Worm (Caenorhabditis elegans) whole organism, young adult: Measurements from ENCODE around the gene F44E2.9.
A peak's percentile ranks its signal among the peaks of the same experiment; 100 is the strongest.

Source experiments
- F10E7.11 ChIP-seq: sonication (generic microtip); optimal IDR thresholded peaks from 2 replicates; lab custom pipeline; 2017; ENCODE audit warnings: mild to moderate bottlenecking, missing genetic modification characterization, moderate library complexity, missing compliant biosample characterization
- F22D6.2 ChIP-seq: sonication (generic microtip); optimal IDR thresholded peaks from 2 replicates; lab custom pipeline; 2016; ENCODE audit warnings: mild to moderate bottlenecking, missing genetic modification characterization, missing compliant biosample characterization
- F33H1.4 ChIP-seq: fragments of 200-800 bp; sonication (Bioruptor generic); IDR thresholded peaks from 2 replicates; pipeline ENCODE4 v1.3.6; 2022; ENCODE audit warnings: missing genetic modification reagents, missing genetic modification characterization, missing compliant biosample characterization
- F57A8.1 ChIP-seq: fragments of 200-800 bp; sonication (Bioruptor generic); optimal IDR thresholded peaks from 2 replicates; lab custom pipeline; 2018; ENCODE audit warnings: mild to moderate bottlenecking, missing genetic modification characterization, moderate library complexity, missing compliant biosample characterization
- F57C9.4 ChIP-seq: sonication (generic microtip); optimal IDR thresholded peaks from 2 replicates; lab custom pipeline; 2017; ENCODE audit warnings: mild to moderate bottlenecking, missing genetic modification characterization, missing compliant biosample characterization
- K12H6.12 ChIP-seq: fragments of 200-800 bp; sonication (Bioruptor generic); optimal IDR thresholded peaks from 2 replicates; lab custom pipeline; 2018; ENCODE audit warnings: mild to moderate bottlenecking, missing genetic modification characterization, missing compliant biosample characterization
- T07F8.4 ChIP-seq: sonication (generic microtip); optimal IDR thresholded peaks from 2 replicates; lab custom pipeline; 2016; ENCODE audit warnings: mild to moderate bottlenecking, missing genetic modification characterization, moderate library complexity, missing compliant biosample characterization
- Y53G8AR.9 ChIP-seq: fragments of 200-800 bp; sonication (Bioruptor generic); conservative IDR thresholded peaks from 2 replicates; pipeline ENCODE4 v1.3.6; 2022; ENCODE audit warnings: missing genetic modification reagents, missing genetic modification characterization, missing compliant biosample characterization
- atf-7 ChIP-seq: sonication (generic microtip); optimal IDR thresholded peaks from 2 replicates; lab custom pipeline; 2017; ENCODE audit warnings: mild to moderate bottlenecking, missing genetic modification characterization, missing compliant biosample characterization
- attf-3 ChIP-seq: fragments of 200-800 bp; sonication (Bioruptor generic); conservative IDR thresholded peaks from 2 replicates; pipeline ENCODE4 v1.3.6; 2022; ENCODE audit warnings: missing genetic modification reagents, missing genetic modification characterization, missing compliant biosample characterization
- bed-1 ChIP-seq: fragments of 200-800 bp; sonication (Bioruptor generic); IDR thresholded peaks from 2 replicates; pipeline ENCODE4 v1.3.6; 2022; ENCODE audit warnings: missing genetic modification reagents, missing genetic modification characterization, missing compliant biosample characterization
- ccch-3 ChIP-seq: fragments of 200-800 bp; sonication (Bioruptor generic); optimal IDR thresholded peaks from 2 replicates; lab custom pipeline; 2018; ENCODE audit warnings: mild to moderate bottlenecking, missing genetic modification characterization, missing compliant biosample characterization
- cebp-2 ChIP-seq: fragments of 200-800 bp; sonication (Bioruptor generic); IDR thresholded peaks from 2 replicates; pipeline ENCODE4 v1.3.6; 2022; ENCODE audit warnings: missing genetic modification characterization, missing compliant biosample characterization
- ceh-100 ChIP-seq: fragments of 200-800 bp; sonication (Bioruptor generic); IDR thresholded peaks from 2 replicates; pipeline ENCODE4 v1.3.6; 2022; ENCODE audit warnings: missing genetic modification reagents, missing genetic modification characterization, missing compliant biosample characterization
- ceh-27 ChIP-seq: fragments of 200-800 bp; sonication (Bioruptor generic); optimal IDR thresholded peaks from 2 replicates; lab custom pipeline; 2018; ENCODE audit warnings: mild to moderate bottlenecking, missing genetic modification characterization, moderate library complexity, missing compliant biosample characterization
- ceh-40 ChIP-seq: fragments of 200-800 bp; sonication (Bioruptor generic); IDR thresholded peaks from 2 replicates; pipeline ENCODE4 v1.3.6; 2022; ENCODE audit warnings: missing genetic modification characterization, missing compliant biosample characterization
- ceh-79 ChIP-seq: sonication (generic microtip); optimal IDR thresholded peaks from 2 replicates; lab custom pipeline; 2017; ENCODE audit warnings: mild to moderate bottlenecking, missing genetic modification characterization, missing compliant biosample characterization
- ceh-91 ChIP-seq: fragments of 200-800 bp; sonication (Bioruptor generic); IDR thresholded peaks from 2 replicates; pipeline ENCODE4 v1.3.6; 2022; ENCODE audit warnings: missing genetic modification reagents, missing genetic modification characterization, missing compliant biosample characterization
- dpff-1 ChIP-seq: sonication (generic microtip); optimal IDR thresholded peaks from 2 replicates; lab custom pipeline; 2017; ENCODE audit warnings: mild to moderate bottlenecking, missing genetic modification characterization, missing compliant biosample characterization
- egl-18 ChIP-seq: fragments of 200-800 bp; sonication (Bioruptor generic); IDR thresholded peaks from 2 replicates; pipeline ENCODE4 v1.3.6; 2022; ENCODE audit warnings: missing genetic modification reagents, missing genetic modification characterization, missing compliant biosample characterization
- ets-4 ChIP-seq: fragments of 200-800 bp; sonication (Bioruptor generic); optimal IDR thresholded peaks from 2 replicates; lab custom pipeline; 2018; ENCODE audit warnings: mild to moderate bottlenecking, missing genetic modification characterization, missing compliant biosample characterization
- gei-17 ChIP-seq: fragments of 200-800 bp; sonication (Bioruptor generic); optimal IDR thresholded peaks from 2 replicates; lab custom pipeline; 2018; ENCODE audit warnings: mild to moderate bottlenecking, missing genetic modification characterization, missing compliant biosample characterization
- hlh-12 ChIP-seq: sonication (generic microtip); optimal IDR thresholded peaks from 2 replicates; lab custom pipeline; 2016; ENCODE audit warnings: missing genetic modification characterization, missing compliant biosample characterization
- hlh-26 ChIP-seq: fragments of 200-800 bp; sonication (Bioruptor generic); conservative IDR thresholded peaks from 2 replicates; pipeline ENCODE4 v1.3.6; 2022; ENCODE audit warnings: missing genetic modification reagents, missing genetic modification characterization, missing compliant biosample characterization
- hmg-1.2 ChIP-seq: fragments of 200-800 bp; sonication (Bioruptor generic); IDR thresholded peaks from 2 replicates; pipeline ENCODE4 v1.3.6; 2022; ENCODE audit warnings: missing genetic modification reagents, missing genetic modification characterization, missing compliant biosample characterization
- hrde-1 ChIP-seq: sonication (generic microtip); optimal IDR thresholded peaks from 2 replicates; lab custom pipeline; 2016; ENCODE audit warnings: missing genetic modification characterization, mild to moderate bottlenecking, missing compliant biosample characterization, moderate library complexity, missing genotype, missing genetic modification reagents, borderline replicate concordance
- hsf-1 ChIP-seq: fragments of 200-800 bp; sonication (Bioruptor generic); IDR thresholded peaks from 2 replicates; pipeline ENCODE4 v1.3.6; 2022; ENCODE audit warnings: missing genetic modification reagents, missing genetic modification characterization, missing compliant biosample characterization
- lin-26 ChIP-seq: fragments of 200-800 bp; sonication (Bioruptor generic); IDR thresholded peaks from 2 replicates; pipeline ENCODE4 v1.3.6; 2022; ENCODE audit warnings: missing genetic modification reagents, missing genetic modification characterization, missing compliant biosample characterization
- lin-40 ChIP-seq: sonication (generic microtip); optimal IDR thresholded peaks from 2 replicates; lab custom pipeline; 2016; ENCODE audit warnings: missing genetic modification characterization, mild to moderate bottlenecking, missing compliant biosample characterization, missing genotype, missing genetic modification reagents
- lin-54 ChIP-seq: fragments of 200-800 bp; sonication (Bioruptor generic); optimal IDR thresholded peaks from 2 replicates; lab custom pipeline; 2018; ENCODE audit warnings: mild to moderate bottlenecking, missing genetic modification characterization, missing compliant biosample characterization
- lir-1 ChIP-seq: fragments of 200-800 bp; sonication (Bioruptor generic); conservative IDR thresholded peaks from 2 replicates; pipeline ENCODE4 v1.3.6; 2022; ENCODE audit warnings: missing genetic modification reagents, missing genetic modification characterization, missing compliant biosample characterization
- madf-6 ChIP-seq: fragments of 200-800 bp; sonication (Bioruptor generic); IDR thresholded peaks from 2 replicates; pipeline ENCODE4 v1.3.6; 2022; ENCODE audit warnings: missing genetic modification reagents, missing genetic modification characterization, missing compliant biosample characterization
- madf-8 ChIP-seq: fragments of 200-800 bp; sonication (Bioruptor generic); conservative IDR thresholded peaks from 2 replicates; pipeline ENCODE4 v1.3.6; 2022; ENCODE audit warnings: missing genetic modification reagents, missing genetic modification characterization, missing compliant biosample characterization
- mes-4 ChIP-seq: sonication (generic microtip); optimal IDR thresholded peaks from 2 replicates; lab custom pipeline; 2016; ENCODE audit warnings: missing genotype, missing genetic modification characterization, missing compliant biosample characterization
- mxl-1 ChIP-seq: sonication (generic microtip); optimal IDR thresholded peaks from 2 replicates; lab custom pipeline; 2016; ENCODE audit warnings: missing genetic modification characterization, missing compliant biosample characterization
- nhr-120 ChIP-seq: fragments of 200-800 bp; sonication (Bioruptor generic); IDR thresholded peaks from 2 replicates; pipeline ENCODE4 v1.3.6; 2022; ENCODE audit warnings: missing genetic modification characterization, missing compliant biosample characterization
- nhr-27 ChIP-seq: fragments of 200-800 bp; sonication (Bioruptor generic); optimal IDR thresholded peaks from 2 replicates; lab custom pipeline; 2018; ENCODE audit warnings: mild to moderate bottlenecking, missing genetic modification characterization, moderate library complexity, missing compliant biosample characterization
- nhr-80 ChIP-seq: sonication (generic microtip); optimal IDR thresholded peaks from 2 replicates; lab custom pipeline; 2016; ENCODE audit warnings: missing genetic modification characterization, missing compliant biosample characterization
- repo-1 ChIP-seq: sonication (generic microtip); optimal IDR thresholded peaks from 2 replicates; lab custom pipeline; 2017; ENCODE audit warnings: mild to moderate bottlenecking, missing genetic modification characterization, missing compliant biosample characterization
- rpc-1 ChIP-seq, 2 experiments: fragments of 150-350 bp in 1 of 2; sonication (generic microtip) in 1 of 2; optimal IDR thresholded peaks; 2 replicates each; lab custom pipeline; 2014 to 2018; ENCODE audit warnings: missing biosample characterization in 1 of 2, missing genetic modification characterization in 1 of 2, missing genetic modification reagents in 1 of 2, missing genotype in 1 of 2
- sea-2 ChIP-seq: fragments of 200-800 bp; sonication (Bioruptor generic); IDR thresholded peaks from 2 replicates; pipeline ENCODE4 v1.3.6; 2022; ENCODE audit warnings: missing genetic modification characterization, missing compliant biosample characterization
- snpc-1.3 ChIP-seq: sonication (generic microtip); optimal IDR thresholded peaks from 2 replicates; lab custom pipeline; 2017; ENCODE audit warnings: missing genetic modification characterization, mild to moderate bottlenecking, missing compliant biosample characterization, antibody characterized with exemption, moderate library complexity, missing genotype, missing genetic modification reagents; ENCODE audit not compliant: insufficient read depth
- tlf-1 ChIP-seq: fragments of 200-800 bp; sonication (Bioruptor generic); optimal IDR thresholded peaks from 2 replicates; lab custom pipeline; 2018; ENCODE audit warnings: mild to moderate bottlenecking, missing genetic modification characterization, missing compliant biosample characterization
- unc-130 ChIP-seq: sonication (generic microtip); optimal IDR thresholded peaks from 2 replicates; lab custom pipeline; 2016; ENCODE audit warnings: missing genetic modification reagents, missing genetic modification characterization, missing compliant biosample characterization
- unc-62 ChIP-seq: fragments of 150-350 bp; optimal IDR thresholded peaks from 2 replicates; lab custom pipeline; 2014; ENCODE audit warnings: missing biosample characterization, missing genetic modification reagents, missing genetic modification characterization
- ztf-18 ChIP-seq: sonication (generic microtip); optimal IDR thresholded peaks from 2 replicates; lab custom pipeline; 2016; ENCODE audit warnings: missing genotype, mild to moderate bottlenecking, missing genetic modification characterization, missing compliant biosample characterization
- ztf-25 ChIP-seq: fragments of 200-800 bp; sonication (Bioruptor generic); IDR thresholded peaks from 2 replicates; pipeline ENCODE4 v1.3.6; 2022; ENCODE audit warnings: missing genetic modification reagents, missing genetic modification characterization, missing compliant biosample characterization
- ztf-26 ChIP-seq: sonication (generic microtip); optimal IDR thresholded peaks from 2 replicates; lab custom pipeline; 2017; ENCODE audit warnings: missing genetic modification characterization, missing compliant biosample characterization
- ztf-3 ChIP-seq: fragments of 200-800 bp; sonication (Bioruptor generic); optimal IDR thresholded peaks from 2 replicates; lab custom pipeline; 2018; ENCODE audit warnings: mild to moderate bottlenecking, missing genetic modification characterization, missing compliant biosample characterization

The F44E2.9 gene

ce11 chrIII:8887184-8887801, 37.0 kb upstream of the F44E2.9 start, which contains the start of gene famh-136 (continued):
- TF ChIP-seq hsf-1 (no peak), ccch-3 (no peak), ztf-18 (tag; lab: Kevin White, UChicago) (peak; percentile 99), lin-26 (GFP tag; lab: Robert Waterston, UW) (no peak), ets-4 (GFP tag; lab: Kevin White, UChicago) (no peak), repo-1 (tag; lab: Kevin White, UChicago) (peak; percentile 61), T07F8.4 (tag; lab: Kevin White, UChicago) (peak; percentile 5), rpc-1 (optimal IDR thresholded peaks at IDR 0.05; lab: Kevin White, UChicago) (no peak), rpc-1 (tag; optimal IDR thresholded peaks at IDR 0.05; lab: Kevin White, UChicago) (no peak), unc-130 (peak; percentile 4), hlh-26 (GFP tag; lab: Robert Waterston, UW) (no peak), nhr-120 (no peak), F10E7.11 (tag; lab: Kevin White, UChicago) (no peak), madf-6 (GFP tag; lab: Robert Waterston, UW) (peak; percentile 84), dpff-1 (tag; lab: Kevin White, UChicago) (no peak), F22D6.2 (tag; lab: Kevin White, UChicago) (peak; percentile 67), unc-62 (GFP tag; lab: Kevin White, UChicago) (no peak), lin-40 (peak; percentile 90), lin-54 (GFP tag; lab: Kevin White, UChicago) (peak; percentile 86), hrde-1 (no peak), ztf-25 (GFP tag; lab: Robert Waterston, UW) (no peak), ztf-3 (GFP tag; lab: Kevin White, UChicago) (no peak), ceh-100 (GFP tag; lab: Robert Waterston, UW) (peak; percentile 49; the same call in 1 of the 2 replicates), madf-8 (GFP tag; lab: Robert Waterston, UW) (peak; percentile 67), egl-18 (GFP tag; lab: Robert Waterston, UW) (no peak), bed-1 (GFP tag; lab: Robert Waterston, UW) (no peak), mes-4 (tag; lab: Kevin White, UChicago) (no peak), snpc-1.3 (tag; lab: Kevin White, UChicago) (peak; percentile 27), nhr-80 (tag; lab: Kevin White, UChicago) (peak; percentile 91), attf-3 (GFP tag; lab: Robert Waterston, UW) (peak; percentile 46; the same call in 1 of the 2 replicates), lir-1 (GFP tag; lab: Robert Waterston, UW) (peak; percentile 57), cebp-2 (GFP tag; lab: Robert Waterston, UW) (0 out of 2 replicates have a peak, but pooled peaks have one; percentile 21), ceh-91 (peak; percentile 25; the same call in 1 of the 2 replicates), hlh-12 (tag; lab: Kevin White, UChicago) (no peak), Y53G8AR.9 (peak; percentile 93), ceh-27 (GFP tag; lab: Kevin White, UChicago) (peak; percentile 20), atf-7 (tag; lab: Kevin White, UChicago) (peak; percentile 31), F33H1.4 (GFP tag; lab: Robert Waterston, UW) (peak; percentile 74), F57C9.4 (tag; lab: Kevin White, UChicago) (no peak), ztf-26 (tag; lab: Kevin White, UChicago) (peak; percentile 79), tlf-1 (GFP tag; lab: Kevin White, UChicago) (peak; percentile 77), ceh-79 (tag; lab: Kevin White, UChicago) (no peak), nhr-27 (tag; lab: Kevin White, UChicago) (no peak), F57A8.1 (GFP tag; lab: Kevin White, UChicago) (no peak), mxl-1 (no peak), K12H6.12 (tag; lab: Kevin White, UChicago) (peak; percentile 48), gei-17 (GFP tag; lab: Kevin White, UChicago) (peak; percentile 40), sea-2 (GFP tag; lab: Robert Waterston, UW) (no peak), ceh-40 (GFP tag; lab: Robert Waterston, UW) (no peak), hmg-1.2 (GFP tag; lab: Robert Waterston, UW) (peak; percentile 57)
